Fruit fly (Drosophila melanogaster): ENCODE measurements around the gene gammaSnap2.

DNA sequence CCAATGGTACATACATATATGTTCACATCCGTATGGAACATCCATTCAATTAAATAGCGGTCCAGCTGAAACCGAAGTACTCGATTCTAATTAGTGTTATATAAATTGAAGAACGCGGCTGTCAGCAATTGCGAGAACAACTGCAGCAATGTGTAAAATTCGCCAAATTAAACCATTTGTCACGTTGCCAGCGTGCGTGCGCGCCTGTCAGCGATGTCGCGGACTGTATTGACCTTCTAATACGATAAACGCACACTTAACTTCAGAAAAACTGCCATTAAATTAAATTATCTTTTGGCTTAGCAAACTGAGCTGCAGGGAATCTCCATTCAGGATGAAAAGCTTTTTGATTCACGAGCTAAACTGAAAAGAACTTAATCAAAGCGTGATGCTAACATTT, 26.0 kb upstream of the gammaSnap2 start:
- TF ChIP-seq Myc (optimal IDR thresholded peaks at IDR 0.05) (no peak), insv (optimal IDR thresholded peaks at IDR 0.05) (no peak)

Data from Kc167 (cell line).